Fruit fly (Drosophila melanogaster): Measurements from ENCODE around the gene CG33700.

DNA sequence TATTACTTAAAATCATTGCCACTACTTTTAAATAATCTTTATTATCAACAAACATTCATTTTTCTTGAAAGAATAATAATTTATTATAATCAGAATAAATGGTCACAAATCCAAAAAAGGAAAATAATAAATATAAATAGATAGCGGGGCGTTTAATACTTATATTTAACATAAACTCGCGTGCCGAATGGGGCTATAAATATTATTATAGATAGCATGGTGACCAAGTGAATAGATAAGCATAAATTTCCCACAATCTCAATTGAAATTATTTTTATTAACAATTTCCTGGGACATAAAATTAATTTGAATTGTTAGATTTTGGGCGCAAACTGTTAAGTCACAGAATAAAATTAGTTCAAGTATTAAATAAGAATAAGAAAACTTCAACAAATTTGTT is 18.9 kb downstream of the CG33700 start:
- TF ChIP-seq HHEX (GFP tag; optimal IDR thresholded peaks at IDR 0.05): no peak
- no peak for TF ChIP-seq amos (GFP tag; IDR thresholded peaks at IDR 0.05; ENCODE audit: partially characterized antibody)
- TF ChIP-seq Blimp-1 (GFP tag; optimal IDR thresholded peaks at IDR 0.05): no peak
- TF ChIP-seq ems (GFP tag; optimal IDR thresholded peaks at IDR 0.05): no peak
- no peak for TF ChIP-seq Oli (tag; optimal IDR thresholded peaks at IDR 0.05)
- no peak for TF ChIP-seq Max (GFP tag; optimal IDR thresholded peaks at IDR 0.05)

Measured in whole organism, embryonic.